Fruit fly (Drosophila melanogaster): Measurements from ENCODE around the gene Pglym78.

DNA sequence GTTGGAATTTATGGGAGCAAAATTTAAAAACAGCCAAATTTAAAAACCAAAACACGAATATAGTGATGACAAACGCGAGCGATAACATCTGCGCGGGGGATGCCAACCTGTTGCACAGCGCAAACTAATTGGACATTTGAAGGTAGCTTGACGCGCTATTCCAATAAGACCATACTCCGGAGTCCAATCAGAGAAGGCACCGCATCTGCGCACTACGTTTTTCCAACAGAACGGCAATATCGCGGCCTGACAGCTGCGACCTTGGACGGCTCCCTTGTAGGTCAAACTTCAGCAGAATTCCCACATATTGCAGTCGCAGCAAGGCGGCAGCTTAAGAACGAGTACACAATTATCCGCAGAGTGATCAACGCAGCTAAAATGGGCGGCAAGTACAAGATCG, at the start of gene Pglym78, which contains the start of gene CG11882:
- TF ChIP-seq EcR (GFP tag; optimal IDR thresholded peaks at IDR 0.05), result no peak
- no peak for TF ChIP-seq pan (optimal IDR thresholded peaks at IDR 0.05)
- TF ChIP-seq CG8478 (optimal IDR thresholded peaks at IDR 0.05), result no peak
- no peak for TF ChIP-seq Dll (optimal IDR thresholded peaks at IDR 0.05)
